Fruit fly (Drosophila melanogaster) whole organism, embryonic: ENCODE data around the gene ZIPIC.

ENCODE experiments used
- Aef1 ChIP-seq: fragments of 200-800 bp; sonication (Bioruptor generic); IDR thresholded peaks from 3 replicates; pipeline ENCODE4 v1.3.6; 2022; ENCODE audit warnings: missing biosample characterization, missing genetic modification characterization
- BEAF-32 ChIP-seq: fragments of 200-800 bp; sonication (Bioruptor generic); optimal IDR thresholded peaks from 3 replicates; lab custom pipeline; 2017; ENCODE audit warnings: missing biosample characterization, missing genetic modification characterization, mild to moderate bottlenecking, moderate library complexity, missing genetic modification reagents
- CG10565 ChIP-seq: fragments of 200-800 bp; sonication (Bioruptor generic); optimal IDR thresholded peaks from 3 replicates; lab custom pipeline; 2016; ENCODE audit warnings: missing biosample characterization, mild to moderate bottlenecking, missing genetic modification characterization
- CG15696 ChIP-seq: fragments of 200-800 bp; sonication (Bioruptor generic); optimal IDR thresholded peaks from 2 replicates; lab custom pipeline; 2019; ENCODE audit warnings: missing biosample characterization, mild to moderate bottlenecking, missing genetic modification characterization, moderate library complexity
- CG18011 ChIP-seq: fragments of 200-800 bp; sonication (Bioruptor generic); optimal IDR thresholded peaks from 2 replicates; lab custom pipeline; 2017; ENCODE audit warnings: missing biosample characterization, missing genetic modification characterization, mild to moderate bottlenecking, moderate library complexity, missing genotype
- CG18599 ChIP-seq: fragments of 200-800 bp; sonication (Bioruptor generic); optimal IDR thresholded peaks from 3 replicates; lab custom pipeline; 2017; ENCODE audit warnings: missing biosample characterization, missing genetic modification characterization, mild to moderate bottlenecking, moderate library complexity, missing genetic modification reagents
- CG33213 ChIP-seq: fragments of 200-800 bp; sonication (Bioruptor generic); optimal IDR thresholded peaks from 3 replicates; lab custom pipeline; 2016; ENCODE audit warnings: missing biosample characterization, missing genetic modification characterization
- CG34224 ChIP-seq: fragments of 200-800 bp; sonication (Bioruptor generic); IDR thresholded peaks from 3 replicates; pipeline ENCODE4 v1.3.6; 2022; ENCODE audit warnings: missing biosample characterization, missing genetic modification characterization; ENCODE audit not compliant: partially characterized antibody
- CG4730 ChIP-seq: fragments of 200-800 bp; sonication (Bioruptor generic); IDR thresholded peaks from 2 replicates; pipeline ENCODE4 v1.3.6; 2022; ENCODE audit warnings: missing biosample characterization, missing genetic modification characterization
- CG6791 ChIP-seq: fragments of 200-800 bp; sonication (Bioruptor generic); IDR thresholded peaks from 3 replicates; pipeline ENCODE4 v1.3.6; 2022; ENCODE audit warnings: missing biosample characterization, missing genetic modification characterization; ENCODE audit not compliant: partially characterized antibody
- CG6813 ChIP-seq: fragments of 200-800 bp; sonication (Bioruptor generic); optimal IDR thresholded peaks from 2 replicates; lab custom pipeline; 2017; ENCODE audit warnings: missing biosample characterization, missing genetic modification characterization, mild to moderate bottlenecking, moderate library complexity, missing genetic modification reagents
- CG7271 ChIP-seq: fragments of 200-800 bp; sonication (Bioruptor generic); optimal IDR thresholded peaks from 2 replicates; lab custom pipeline; 2018; ENCODE audit warnings: missing biosample characterization, mild to moderate bottlenecking, missing genetic modification characterization, moderate library complexity
- CG7786 ChIP-seq: fragments of 200-800 bp; sonication (Bioruptor generic); optimal IDR thresholded peaks from 2 replicates; lab custom pipeline; 2016; ENCODE audit warnings: missing biosample characterization, missing genetic modification characterization
- CG7987 ChIP-seq: fragments of 200-800 bp; sonication (Bioruptor generic); optimal IDR thresholded peaks from 2 replicates; lab custom pipeline; 2018; ENCODE audit warnings: missing biosample characterization, mild to moderate bottlenecking, missing genetic modification characterization, moderate library complexity
- CG8290 ChIP-seq, 3 experiments: fragments of 200-800 bp; sonication (Bioruptor generic); optimal IDR thresholded peaks; 2 replicates each; lab custom pipeline; 2016 to 2019; ENCODE audit warnings: missing biosample characterization in 3 of 3, missing genetic modification characterization in 3 of 3, mild to moderate bottlenecking in 2 of 3, moderate library complexity in 1 of 3
- CG8765 ChIP-seq: fragments of 200-800 bp; sonication (Bioruptor generic); IDR thresholded peaks from 2 replicates; pipeline ENCODE4 v1.3.6; 2022; ENCODE audit warnings: missing biosample characterization, missing genetic modification characterization
- E2f2 ChIP-seq: fragments of 200-800 bp; sonication (Bioruptor generic); IDR thresholded peaks from 2 replicates; pipeline ENCODE4 v1.3.6; 2022; ENCODE audit warnings: missing biosample characterization, missing genetic modification characterization
- GATAe ChIP-seq: fragments of 200-800 bp; sonication (Bioruptor generic); conservative IDR thresholded peaks from 2 replicates; pipeline ENCODE4 v1.3.6; 2022; ENCODE audit warnings: missing biosample characterization, missing genetic modification characterization
- Hr39 ChIP-seq: fragments of >200 bp; optimal IDR thresholded peaks from 2 replicates; lab custom pipeline; 2017
- Jarid2 ChIP-seq: fragments of 200-800 bp; sonication (Bioruptor generic); optimal IDR thresholded peaks from 3 replicates; lab custom pipeline; 2017; ENCODE audit warnings: mild to moderate bottlenecking, missing biosample characterization, missing genetic modification reagents, missing genetic modification characterization
- Kr ChIP-seq: fragments of 200-800 bp; sonication (Bioruptor generic); optimal IDR thresholded peaks from 2 replicates; lab custom pipeline; 2017; ENCODE audit warnings: missing biosample characterization, mild to moderate bottlenecking, missing genetic modification characterization
- Med ChIP-seq: fragments of 200-800 bp; sonication (Bioruptor generic); peaks from one replicate; lab custom pipeline; 2016; ENCODE audit warnings: missing biosample characterization, missing genetic modification characterization, mild to moderate bottlenecking, inconsistent platforms, moderate library complexity
- NFAT ChIP-seq: fragments of 200-800 bp; sonication (Bioruptor generic); IDR thresholded peaks from 2 replicates; pipeline ENCODE4 v1.3.6; 2022; ENCODE audit warnings: missing biosample characterization, missing genetic modification characterization
- PHDP ChIP-seq: fragments of 200-800 bp; sonication (Bioruptor generic); optimal IDR thresholded peaks from 3 replicates; lab custom pipeline; 2018; ENCODE audit warnings: missing biosample characterization, mild to moderate bottlenecking, missing genetic modification characterization, moderate library complexity
- Sox100B ChIP-seq: fragments of 200-800 bp; sonication (Bioruptor generic); optimal IDR thresholded peaks from 3 replicates; lab custom pipeline; 2018; ENCODE audit warnings: missing biosample characterization, mild to moderate bottlenecking, missing genetic modification characterization
- Sox102F ChIP-seq: fragments of 200-800 bp; sonication (Bioruptor generic); optimal IDR thresholded peaks from 2 replicates; lab custom pipeline; 2018; ENCODE audit warnings: missing biosample characterization, mild to moderate bottlenecking, missing genetic modification characterization, moderate library complexity
- Sry-δ ChIP-seq: fragments of 200-800 bp; sonication (Bioruptor generic); optimal IDR thresholded peaks from 2 replicates; lab custom pipeline; 2016; ENCODE audit warnings: missing biosample characterization, missing genetic modification characterization
- cato ChIP-seq: fragments of 200-800 bp; sonication (Bioruptor generic); optimal IDR thresholded peaks from 2 replicates; lab custom pipeline; 2016; ENCODE audit warnings: missing biosample characterization, missing genetic modification characterization, borderline replicate concordance
- cg ChIP-seq: fragments of 200-800 bp; sonication (Bioruptor generic); optimal IDR thresholded peaks from 3 replicates; lab custom pipeline; 2019; ENCODE audit warnings: missing biosample characterization, mild to moderate bottlenecking, missing genetic modification characterization, moderate library complexity
- chinmo ChIP-seq: fragments of 200-800 bp; sonication (Bioruptor generic); IDR thresholded peaks from 4 replicates; pipeline ENCODE4 v1.3.6; 2022; ENCODE audit warnings: missing biosample characterization, missing genetic modification characterization; ENCODE audit not compliant: partially characterized antibody
- crol ChIP-seq: fragments of 200-800 bp; sonication (Bioruptor generic); IDR thresholded peaks from 2 replicates; pipeline ENCODE4 v1.3.6; 2022; ENCODE audit warnings: missing biosample characterization, missing genetic modification characterization
- cwo ChIP-seq: fragments of 200-800 bp; sonication (Bioruptor generic); optimal IDR thresholded peaks from 3 replicates; lab custom pipeline; 2017; ENCODE audit warnings: missing biosample characterization, missing genetic modification characterization, mild to moderate bottlenecking, moderate library complexity, missing genetic modification reagents
- da ChIP-seq: fragments of 200-800 bp; sonication (Bioruptor generic); optimal IDR thresholded peaks from 2 replicates; lab custom pipeline; 2016; ENCODE audit warnings: missing biosample characterization, missing genetic modification characterization
- fd96Cb ChIP-seq: fragments of 200-800 bp; sonication (Bioruptor generic); optimal IDR thresholded peaks from 2 replicates; lab custom pipeline; 2018; ENCODE audit warnings: missing biosample characterization, mild to moderate bottlenecking, missing genetic modification characterization, moderate library complexity
- grau ChIP-seq: fragments of 200-800 bp; optimal IDR thresholded peaks from 3 replicates; lab custom pipeline; 2019; ENCODE audit warnings: missing biosample characterization, mild to moderate bottlenecking, missing genetic modification characterization, moderate library complexity
- grn ChIP-seq: fragments of 200-800 bp; sonication (Bioruptor generic); optimal IDR thresholded peaks from 3 replicates; lab custom pipeline; 2017; ENCODE audit warnings: missing biosample characterization, missing genetic modification characterization
- hth ChIP-seq: fragments of >200 bp; optimal IDR thresholded peaks from 2 replicates; lab custom pipeline; 2017; ENCODE audit warnings: inconsistent platforms
- klu ChIP-seq: fragments of 200-800 bp; sonication (Bioruptor generic); IDR thresholded peaks from 2 replicates; pipeline ENCODE4 v1.3.6; 2022; ENCODE audit warnings: missing biosample characterization, missing genetic modification characterization
- lola ChIP-seq, 3 experiments: fragments of >200 bp in 2 of 3; fragments of 200-800 bp in 1 of 3; sonication (Bioruptor generic) in 1 of 3; optimal IDR thresholded peaks; 2 replicates each; lab custom pipeline; 2017 to 2019; ENCODE audit warnings: missing biosample characterization in 3 of 3, missing genetic modification characterization in 3 of 3, mild to moderate bottlenecking in 1 of 3, moderate library complexity in 1 of 3
- maf-S ChIP-seq: fragments of 200-800 bp; sonication (Bioruptor generic); optimal IDR thresholded peaks from 2 replicates; lab custom pipeline; 2016; ENCODE audit warnings: missing biosample characterization, missing genetic modification characterization
- nerfin-1 ChIP-seq: fragments of 200-800 bp; sonication (Bioruptor generic); optimal IDR thresholded peaks from 3 replicates; lab custom pipeline; 2019; ENCODE audit warnings: missing biosample characterization, mild to moderate bottlenecking, missing genetic modification characterization, moderate library complexity
- nom ChIP-seq: fragments of 200-800 bp; sonication (Bioruptor generic); optimal IDR thresholded peaks from 2 replicates; lab custom pipeline; 2017; ENCODE audit warnings: missing biosample characterization, missing genetic modification characterization, mild to moderate bottlenecking, moderate library complexity, missing genetic modification reagents
- pho ChIP-seq: fragments of 200-800 bp; sonication (Bioruptor generic); optimal IDR thresholded peaks from 2 replicates; lab custom pipeline; 2016; ENCODE audit warnings: missing biosample characterization, missing genetic modification characterization
- pum ChIP-seq: fragments of 200-800 bp; sonication (Bioruptor generic); optimal IDR thresholded peaks from 2 replicates; lab custom pipeline; 2016; ENCODE audit warnings: missing biosample characterization, missing genetic modification characterization
- pzg ChIP-seq: fragments of 200-800 bp; sonication (Bioruptor generic); optimal IDR thresholded peaks from 3 replicates; lab custom pipeline; 2018; ENCODE audit warnings: missing biosample characterization, mild to moderate bottlenecking, missing genetic modification characterization, moderate library complexity
- schlank ChIP-seq: fragments of 200-800 bp; sonication (Bioruptor generic); optimal IDR thresholded peaks from 2 replicates; lab custom pipeline; 2018; ENCODE audit warnings: missing biosample characterization, mild to moderate bottlenecking, missing genetic modification characterization
- sens-2 ChIP-seq: fragments of 200-800 bp; sonication (Bioruptor generic); IDR thresholded peaks from 2 replicates; pipeline ENCODE4 v1.3.6; 2022; ENCODE audit warnings: missing biosample characterization, missing genetic modification characterization
- sisA ChIP-seq: fragments of 200-800 bp; sonication (Bioruptor generic); IDR thresholded peaks from 2 replicates; pipeline ENCODE4 v1.3.6; 2022; ENCODE audit warnings: missing biosample characterization, missing genetic modification characterization
- stwl ChIP-seq: fragments of 200-800 bp; sonication (Bioruptor generic); optimal IDR thresholded peaks from 3 replicates; lab custom pipeline; 2018; ENCODE audit warnings: missing biosample characterization, mild to moderate bottlenecking, missing genetic modification characterization, moderate library complexity
- tap ChIP-seq: fragments of 200-800 bp; optimal IDR thresholded peaks from 3 replicates; lab custom pipeline; 2019; ENCODE audit warnings: missing biosample characterization, mild to moderate bottlenecking, missing genetic modification characterization, moderate library complexity

ZIPIC gene

dm6 chr3R:30063704-30064103 is 27.0 kb upstream of the ZIPIC start (continued):
- TF ChIP-seq GATAe (peak; percentile 51), CG8765 (no peak), nerfin-1 (tag; lab: Kevin White, UChicago) (no peak), nom (GFP tag; lab: Kevin White, UChicago) (no peak), CG18599 (GFP tag; lab: Kevin White, UChicago) (peak; percentile 41), pzg (no peak), lola (GFP tag; optimal IDR thresholded peaks at IDR 0.05; lab: Kevin White, UChicago) (no peak), crol (GFP tag; lab: Robert Waterston, UW) (0 out of 2 replicates have a peak, but pooled peaks have one; percentile 39), E2f2 (GFP tag; lab: Robert Waterston, UW) (no peak), Sry-δ (GFP tag; lab: Kevin White, UChicago) (no peak), Sox100B (GFP tag; lab: Kevin White, UChicago) (no peak), CG18011 (GFP tag; lab: Kevin White, UChicago) (no peak), CG10565 (no peak), fd96Cb (no peak), CG15696 (no peak), cwo (GFP tag; lab: Kevin White, UChicago) (no peak), tap (no peak), Kr (GFP tag; lab: Kevin White, UChicago) (no peak), hth (lab: Kevin White, UChicago) (no peak), CG7987 (GFP tag; lab: Kevin White, UChicago) (no peak), grau (tag; lab: Kevin White, UChicago) (no peak), chinmo (GFP tag; lab: Robert Waterston, UW) (no peak; the same call in 3 of the 4 replicates), pho (GFP tag; lab: Kevin White, UChicago) (no peak), da (GFP tag; lab: Kevin White, UChicago) (no peak), CG7786 (GFP tag; lab: Kevin White, UChicago) (no peak), CG6813 (GFP tag; lab: Kevin White, UChicago) (no peak), cato (GFP tag; lab: Kevin White, UChicago) (no peak), pum (GFP tag; lab: Kevin White, UChicago) (no peak), CG8290 (GFP tag; optimal IDR thresholded peaks at IDR 0.05; lab: Kevin White, UChicago) (no peak), CG8290 (tag; optimal IDR thresholded peaks at IDR 0.05; lab: Kevin White, UChicago) (peak in 1 of 2 experiments; percentile 6), CG7271 (tag; lab: Kevin White, UChicago) (no peak), CG34224 (GFP tag; lab: Robert Waterston, UW) (no peak), Aef1 (no peak), maf-S (GFP tag; lab: Kevin White, UChicago) (no peak), NFAT (GFP tag; lab: Robert Waterston, UW) (no peak), CG33213 (GFP tag; lab: Kevin White, UChicago) (no peak), Hr39 (lab: Kevin White, UChicago) (no peak), stwl (no peak), CG4730 (GFP tag; lab: Robert Waterston, UW) (no peak), schlank (tag; lab: Kevin White, UChicago) (no peak), sisA (GFP tag; lab: Robert Waterston, UW) (no peak), Med (GFP tag; lab: Kevin White, UChicago) (peak; percentile 66), Sox102F (GFP tag; lab: Kevin White, UChicago) (no peak), PHDP (tag; lab: Kevin White, UChicago) (no peak), sens-2 (GFP tag; lab: Robert Waterston, UW) (no peak), Jarid2 (GFP tag; lab: Kevin White, UChicago) (no peak), CG6791 (no peak), klu (GFP tag; lab: Robert Waterston, UW) (no peak), grn (GFP tag; lab: Kevin White, UChicago) (peak; percentile 31), cg (no peak), BEAF-32 (GFP tag; lab: Kevin White, UChicago) (no peak)
